Fruit fly (Drosophila melanogaster) whole organism, embryonic: ENCODE measurements around the gene CG9107.

Experiments used
- BEAF-32 ChIP-seq: fragments of 200-800 bp; sonication (Bioruptor generic); optimal IDR thresholded peaks from 3 replicates; lab custom pipeline; 2017; ENCODE audit warnings: missing biosample characterization, missing genetic modification characterization, mild to moderate bottlenecking, moderate library complexity, missing genetic modification reagents
- CG10366 ChIP-seq: fragments of 200-800 bp; sonication (Bioruptor generic); IDR thresholded peaks from 2 replicates; pipeline ENCODE4 v1.3.6; 2022; ENCODE audit warnings: missing biosample characterization, missing genetic modification characterization
- CG11504 ChIP-seq: fragments of 200-800 bp; sonication (Bioruptor generic); optimal IDR thresholded peaks from 3 replicates; lab custom pipeline; 2019; ENCODE audit warnings: missing biosample characterization, mild to moderate bottlenecking, missing genetic modification characterization, moderate library complexity
- CG11723 ChIP-seq: fragments of 200-800 bp; sonication (Bioruptor generic); optimal IDR thresholded peaks from 2 replicates; lab custom pipeline; 2017; ENCODE audit warnings: missing biosample characterization, mild to moderate bottlenecking, missing genetic modification characterization
- CG13775 ChIP-seq: fragments of 200-800 bp; sonication (Bioruptor generic); optimal IDR thresholded peaks from 3 replicates; lab custom pipeline; 2017; ENCODE audit warnings: missing biosample characterization, mild to moderate bottlenecking, missing genetic modification characterization
- CG14441 ChIP-seq: fragments of 200-800 bp; sonication (Bioruptor generic); IDR thresholded peaks from 2 replicates; pipeline ENCODE4 v1.3.6; 2022; ENCODE audit warnings: missing biosample characterization, missing genetic modification characterization
- CG15011 ChIP-seq: fragments of 200-800 bp; sonication (Bioruptor generic); optimal IDR thresholded peaks from 3 replicates; lab custom pipeline; 2018; ENCODE audit warnings: missing biosample characterization, mild to moderate bottlenecking, missing genetic modification characterization
- CG16815 ChIP-seq: fragments of 200-800 bp; sonication (Bioruptor generic); optimal IDR thresholded peaks from 3 replicates; lab custom pipeline; 2017; ENCODE audit warnings: missing biosample characterization, mild to moderate bottlenecking, missing genetic modification characterization
- CG17328 ChIP-seq: fragments of 200-800 bp; sonication (Bioruptor generic); IDR thresholded peaks from 2 replicates; pipeline ENCODE4 v1.3.6; 2022; ENCODE audit warnings: missing biosample characterization, missing genetic modification characterization
- CG17385 ChIP-seq: fragments of 200-800 bp; sonication (Bioruptor generic); optimal IDR thresholded peaks from 3 replicates; lab custom pipeline; 2018; ENCODE audit warnings: missing biosample characterization, mild to moderate bottlenecking, missing genetic modification characterization
- CG2712 ChIP-seq: fragments of 200-800 bp; optimal IDR thresholded peaks from 3 replicates; lab custom pipeline; 2019; ENCODE audit warnings: missing biosample characterization, mild to moderate bottlenecking, missing genetic modification characterization, moderate library complexity
- CG32767 ChIP-seq: fragments of 200-800 bp; sonication (Bioruptor generic); IDR thresholded peaks from 2 replicates; pipeline ENCODE4 v1.3.6; 2022; ENCODE audit warnings: missing biosample characterization, missing genetic modification characterization
- CG33557 ChIP-seq: fragments of 200-800 bp; sonication (Bioruptor generic); optimal IDR thresholded peaks from 2 replicates; lab custom pipeline; 2019; ENCODE audit warnings: missing biosample characterization, mild to moderate bottlenecking, missing genetic modification characterization, moderate library complexity
- CG4707 ChIP-seq: fragments of 200-800 bp; sonication (Bioruptor generic); optimal IDR thresholded peaks from 2 replicates; lab custom pipeline; 2018; ENCODE audit warnings: missing biosample characterization, mild to moderate bottlenecking, missing genetic modification characterization, moderate library complexity
- CG6683 ChIP-seq: fragments of 200-800 bp; sonication (Bioruptor generic); optimal IDR thresholded peaks from 2 replicates; lab custom pipeline; 2017; ENCODE audit warnings: missing biosample characterization, mild to moderate bottlenecking, missing genetic modification characterization, missing genetic modification reagents
- CG6813 ChIP-seq: fragments of 200-800 bp; sonication (Bioruptor generic); optimal IDR thresholded peaks from 2 replicates; lab custom pipeline; 2017; ENCODE audit warnings: missing biosample characterization, missing genetic modification characterization, mild to moderate bottlenecking, moderate library complexity, missing genetic modification reagents
- CG8944 ChIP-seq: fragments of 200-800 bp; sonication (Bioruptor generic); optimal IDR thresholded peaks from 3 replicates; lab custom pipeline; 2016; ENCODE audit warnings: missing biosample characterization, missing genetic modification characterization
- D19A ChIP-seq: fragments of 200-800 bp; optimal IDR thresholded peaks from 3 replicates; lab custom pipeline; 2019; ENCODE audit warnings: missing biosample characterization, mild to moderate bottlenecking, missing genetic modification characterization, moderate library complexity
- Dek ChIP-seq: fragments of 200-800 bp; sonication (Bioruptor generic); optimal IDR thresholded peaks from 3 replicates; lab custom pipeline; 2019; ENCODE audit warnings: missing biosample characterization, mild to moderate bottlenecking, missing genetic modification characterization, moderate library complexity
- ERR ChIP-seq: fragments of 200-800 bp; sonication (Bioruptor generic); optimal IDR thresholded peaks from 2 replicates; lab custom pipeline; 2016; ENCODE audit warnings: missing biosample characterization, missing genetic modification characterization
- Gsc ChIP-seq: fragments of 200-800 bp; sonication (Bioruptor generic); IDR thresholded peaks from 2 replicates; pipeline ENCODE4 v1.3.6; 2022; ENCODE audit warnings: missing biosample characterization, missing genetic modification characterization
- HLH4C ChIP-seq: fragments of 200-800 bp; sonication (Bioruptor generic); IDR thresholded peaks from 3 replicates; pipeline ENCODE4 v1.3.6; 2022; ENCODE audit warnings: missing biosample characterization, missing genetic modification characterization; ENCODE audit not compliant: partially characterized antibody
- Hmr ChIP-seq: fragments of 200-800 bp; sonication (Bioruptor generic); optimal IDR thresholded peaks from 3 replicates; lab custom pipeline; 2017; ENCODE audit warnings: mild to moderate bottlenecking, missing biosample characterization, missing genetic modification reagents, missing genetic modification characterization
- Hr78 ChIP-seq, 2 experiments: fragments of 200-800 bp in 1 of 2; fragments of >200 bp in 1 of 2; sonication (Bioruptor generic) in 1 of 2; optimal IDR thresholded peaks; 2 replicates each; lab custom pipeline; 2017 to 2019; ENCODE audit warnings: missing biosample characterization in 2 of 2, missing genetic modification characterization in 2 of 2, mild to moderate bottlenecking in 1 of 2, moderate library complexity in 1 of 2
- NC2β ChIP-seq: fragments of 200-800 bp; sonication (Bioruptor generic); optimal IDR thresholded peaks from 2 replicates; lab custom pipeline; 2016; ENCODE audit warnings: missing biosample characterization, missing genetic modification characterization
- NfI ChIP-seq: fragments of 200-800 bp; sonication (Bioruptor generic); optimal IDR thresholded peaks from 3 replicates; lab custom pipeline; 2018; ENCODE audit warnings: missing biosample characterization, mild to moderate bottlenecking, missing genetic modification characterization, moderate library complexity
- Oaz ChIP-seq: fragments of 200-800 bp; sonication (Bioruptor generic); IDR thresholded peaks from 2 replicates; pipeline ENCODE4 v1.3.6; 2022; ENCODE audit warnings: missing biosample characterization, missing genetic modification characterization
- Ssrp ChIP-seq: fragments of 200-800 bp; sonication (Bioruptor generic); optimal IDR thresholded peaks from 2 replicates; lab custom pipeline; 2018; ENCODE audit warnings: missing biosample characterization, mild to moderate bottlenecking, missing genetic modification characterization, moderate library complexity
- ab ChIP-seq: fragments of 200-800 bp; sonication (Bioruptor generic); optimal IDR thresholded peaks from 2 replicates; lab custom pipeline; 2016; ENCODE audit warnings: missing biosample characterization, missing genetic modification characterization
- cad ChIP-seq: fragments of >200 bp; optimal IDR thresholded peaks from 2 replicates; lab custom pipeline; 2017; ENCODE audit warnings: missing biosample characterization, missing genetic modification characterization
- corto ChIP-seq: fragments of 200-800 bp; sonication (Bioruptor generic); optimal IDR thresholded peaks from 2 replicates; lab custom pipeline; 2016; ENCODE audit warnings: missing biosample characterization, mild to moderate bottlenecking, missing genetic modification characterization, moderate library complexity
- crc ChIP-seq: fragments of 200-800 bp; sonication (Bioruptor generic); optimal IDR thresholded peaks from 2 replicates; lab custom pipeline; 2016; ENCODE audit warnings: missing biosample characterization, missing genetic modification characterization
- dysf ChIP-seq: fragments of 200-800 bp; sonication (Bioruptor generic); IDR thresholded peaks from 3 replicates; pipeline ENCODE4 v1.3.6; 2022; ENCODE audit warnings: missing biosample characterization, missing genetic modification characterization
- fd3F ChIP-seq: fragments of 200-800 bp; sonication (Bioruptor generic); optimal IDR thresholded peaks from 2 replicates; lab custom pipeline; 2018; ENCODE audit warnings: missing biosample characterization, mild to moderate bottlenecking, missing genetic modification characterization, moderate library complexity
- fd96Cb ChIP-seq: fragments of 200-800 bp; sonication (Bioruptor generic); optimal IDR thresholded peaks from 2 replicates; lab custom pipeline; 2018; ENCODE audit warnings: missing biosample characterization, mild to moderate bottlenecking, missing genetic modification characterization, moderate library complexity
- fru ChIP-seq: fragments of >200 bp; optimal IDR thresholded peaks from 2 replicates; lab custom pipeline; 2017
- gce ChIP-seq: fragments of 200-800 bp; sonication (Bioruptor generic); IDR thresholded peaks from 3 replicates; pipeline ENCODE4 v1.3.6; 2022; ENCODE audit warnings: missing biosample characterization, missing genetic modification characterization
- lab ChIP-seq: fragments of 200-800 bp; sonication (Bioruptor generic); optimal IDR thresholded peaks from 3 replicates; lab custom pipeline; 2017; ENCODE audit warnings: missing biosample characterization, missing genetic modification characterization, mild to moderate bottlenecking, moderate library complexity, missing genetic modification reagents
- lbe ChIP-seq: fragments of 200-800 bp; sonication (Bioruptor generic); optimal IDR thresholded peaks from 2 replicates; lab custom pipeline; 2016; ENCODE audit warnings: missing biosample characterization, mild to moderate bottlenecking, missing genetic modification characterization
- mirr ChIP-seq: fragments of 200-800 bp; sonication (Bioruptor generic); optimal IDR thresholded peaks from 3 replicates; lab custom pipeline; 2018; ENCODE audit warnings: missing biosample characterization, mild to moderate bottlenecking, missing genetic modification characterization
- mld ChIP-seq: fragments of 200-800 bp; sonication (Bioruptor generic); IDR thresholded peaks from 3 replicates; pipeline ENCODE4 v1.3.6; 2022; ENCODE audit warnings: missing biosample characterization, missing genetic modification characterization; ENCODE audit not compliant: partially characterized antibody
- repo ChIP-seq: fragments of 200-800 bp; sonication (Bioruptor generic); optimal IDR thresholded peaks from 2 replicates; lab custom pipeline; 2016; ENCODE audit warnings: missing biosample characterization, missing genetic modification characterization
- schlank ChIP-seq: fragments of 200-800 bp; sonication (Bioruptor generic); optimal IDR thresholded peaks from 2 replicates; lab custom pipeline; 2018; ENCODE audit warnings: missing biosample characterization, mild to moderate bottlenecking, missing genetic modification characterization
- sim ChIP-seq: fragments of 200-800 bp; sonication (Bioruptor generic); IDR thresholded peaks from 2 replicates; pipeline ENCODE4 v1.3.6; 2022; ENCODE audit warnings: missing biosample characterization, missing genetic modification characterization
- sima ChIP-seq: fragments of 200-800 bp; sonication (Bioruptor generic); optimal IDR thresholded peaks from 2 replicates; lab custom pipeline; 2016; ENCODE audit warnings: missing biosample characterization, missing genetic modification characterization
- sqz ChIP-seq: fragments of 200-800 bp; sonication (Bioruptor generic); optimal IDR thresholded peaks from 3 replicates; lab custom pipeline; 2018; ENCODE audit warnings: missing biosample characterization, mild to moderate bottlenecking, missing genetic modification characterization
- toy ChIP-seq: fragments of 200-800 bp; sonication (Bioruptor generic); IDR thresholded peaks from 2 replicates; pipeline ENCODE4 v1.3.6; 2022; ENCODE audit warnings: missing biosample characterization, missing genetic modification characterization
- vnd ChIP-seq: fragments of 200-800 bp; sonication (Bioruptor generic); IDR thresholded peaks from 3 replicates; pipeline ENCODE4 v1.3.6; 2022; ENCODE audit warnings: missing biosample characterization, missing genetic modification characterization; ENCODE audit not compliant: partially characterized antibody
- zen ChIP-seq: fragments of 200-800 bp; sonication (Bioruptor generic); optimal IDR thresholded peaks from 3 replicates; lab custom pipeline; 2018; ENCODE audit warnings: missing biosample characterization, mild to moderate bottlenecking, missing genetic modification characterization, moderate library complexity

CG9107 gene

DNA sequence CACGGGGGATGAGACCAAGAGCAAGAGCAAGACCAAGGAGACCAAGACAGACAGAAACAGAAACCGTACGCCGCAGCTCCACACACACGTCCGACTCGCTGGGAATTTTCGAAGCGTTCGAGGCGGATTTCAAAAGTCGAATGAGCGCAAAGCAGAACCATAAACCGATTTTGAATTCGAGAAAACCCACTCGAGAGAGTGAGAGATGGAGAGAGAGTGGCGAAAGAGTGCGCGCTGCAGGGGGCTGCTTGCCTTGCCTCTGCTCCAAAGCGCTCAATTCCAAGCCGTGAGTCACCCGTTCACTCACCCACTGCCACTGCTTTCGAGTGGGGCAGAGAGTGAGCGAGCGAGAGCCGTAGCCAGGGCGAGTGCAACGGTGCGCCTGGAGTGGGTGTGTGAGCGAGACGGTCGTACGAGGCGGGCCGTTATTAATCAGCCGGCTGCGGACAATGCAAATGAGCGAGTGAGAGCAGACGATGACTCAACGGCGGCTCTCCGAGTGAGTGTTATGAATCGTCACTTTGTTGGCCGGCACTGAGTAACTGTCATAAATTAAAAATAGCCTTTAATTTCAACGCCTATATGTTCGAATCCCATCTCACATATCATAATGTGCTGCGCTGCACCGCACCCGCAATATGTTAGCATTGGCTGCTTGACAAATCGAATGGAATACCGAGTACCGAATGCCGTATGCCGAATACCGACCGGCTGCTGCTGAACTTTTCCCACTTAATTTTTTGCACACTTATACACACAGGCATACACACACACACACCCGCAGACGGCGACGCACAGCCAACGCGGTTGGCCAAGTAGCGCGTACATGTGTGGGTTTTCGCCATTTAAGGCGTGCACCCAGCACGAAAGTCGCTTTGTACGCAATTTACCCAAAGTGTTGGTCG is 44.1 kb downstream of the CG9107 start (continued):
- TF ChIP-seq fd96Cb (tag; lab: Kevin White, UChicago) (no peak), NC2β (GFP tag; lab: Kevin White, UChicago) (peak; percentile 28), CG16815 (GFP tag; lab: Kevin White, UChicago) (no peak), zen (tag; lab: Kevin White, UChicago) (no peak), CG8944 (no peak), CG10366 (GFP tag; lab: Robert Waterston, UW) (no peak), crc (GFP tag; lab: Kevin White, UChicago) (no peak), CG11504 (tag; lab: Kevin White, UChicago) (no peak), NfI (GFP tag; lab: Kevin White, UChicago) (peak; percentile 4), Gsc (no peak), fru (lab: Kevin White, UChicago) (no peak), gce (GFP tag; lab: Robert Waterston, UW) (no peak), D19A (tag; lab: Kevin White, UChicago) (peak; percentile 19), dysf (no peak), CG6683 (no peak), Hmr (GFP tag; lab: Kevin White, UChicago) (peak; percentile 39), CG33557 (GFP tag; lab: Kevin White, UChicago) (peak; percentile 32), sim (no peak), cad (GFP tag; lab: Kevin White, UChicago) (peak; percentile 68), fd3F (GFP tag; lab: Kevin White, UChicago) (no peak), BEAF-32 (GFP tag; lab: Kevin White, UChicago) (no peak), vnd (no peak), CG14441 (GFP tag; lab: Robert Waterston, UW) (no peak), lbe (GFP tag; lab: Kevin White, UChicago) (peak; percentile 70), corto (GFP tag; lab: Kevin White, UChicago) (no peak), sqz (GFP tag; lab: Kevin White, UChicago) (peak; percentile 6), CG4707 (GFP tag; lab: Kevin White, UChicago) (peak; percentile 11), mirr (GFP tag; lab: Kevin White, UChicago) (peak; percentile 56), CG17328 (GFP tag; lab: Robert Waterston, UW) (no peak), CG32767 (no peak), Ssrp (tag; lab: Kevin White, UChicago) (no peak), ab (GFP tag; lab: Kevin White, UChicago) (no peak), toy (no peak), repo (GFP tag; lab: Kevin White, UChicago) (no peak), Hr78 (GFP tag; optimal IDR thresholded peaks at IDR 0.05; lab: Kevin White, UChicago) (no peak), CG11723 (GFP tag; lab: Kevin White, UChicago) (no peak), CG15011 (GFP tag; lab: Kevin White, UChicago) (no peak), mld (no peak), CG13775 (GFP tag; lab: Kevin White, UChicago) (no peak), CG2712 (tag; lab: Kevin White, UChicago) (peak; percentile 34), Oaz (GFP tag; lab: Robert Waterston, UW) (no peak), sima (GFP tag; lab: Kevin White, UChicago) (no peak), CG17385 (peak; percentile 58), ERR (GFP tag; lab: Kevin White, UChicago) (peak; percentile 50), CG6813 (GFP tag; lab: Kevin White, UChicago) (peak; percentile 64), schlank (tag; lab: Kevin White, UChicago) (no peak), Dek (tag; lab: Kevin White, UChicago) (no peak), HLH4C (GFP tag; lab: Robert Waterston, UW) (no peak), lab (GFP tag; lab: Kevin White, UChicago) (peak; percentile 73)
